Worm (Caenorhabditis elegans) whole organism, L1 larva: Measurements from ENCODE around the gene fbxa-172.

Experiments used
- C04F5.9 ChIP-seq: sonication (generic microtip); optimal IDR thresholded peaks from 2 replicates; lab custom pipeline; 2016; ENCODE audit warnings: missing genetic modification characterization, missing compliant biosample characterization
- C34B4.2 ChIP-seq: sonication (generic microtip); optimal IDR thresholded peaks from 2 replicates; lab custom pipeline; 2017; ENCODE audit warnings: mild to moderate bottlenecking, missing genetic modification characterization, missing compliant biosample characterization
- ama-1 ChIP-seq: fragments of 150-350 bp; optimal IDR thresholded peaks from 2 replicates; lab custom pipeline; 2014
- ceh-63 ChIP-seq: fragments of 200-800 bp; sonication (Bioruptor generic); optimal IDR thresholded peaks from 2 replicates; lab custom pipeline; 2018; ENCODE audit warnings: mild to moderate bottlenecking, missing genetic modification characterization, missing compliant biosample characterization
- ceh-90 ChIP-seq: sonication (generic microtip); optimal IDR thresholded peaks from 2 replicates; lab custom pipeline; 2016; ENCODE audit warnings: missing genetic modification characterization, missing compliant biosample characterization
- dpl-1 ChIP-seq, 3 experiments: fragments of 150-350 bp in 2 of 3; sonication (generic microtip) in 1 of 3; optimal IDR thresholded peaks; 2 replicates each; lab custom pipeline; 2014 to 2017; ENCODE audit warnings: missing biosample characterization in 3 of 3, missing genetic modification characterization in 3 of 3, missing genetic modification reagents in 3 of 3
- efl-3 ChIP-seq: fragments of 200-800 bp; sonication (Bioruptor generic); optimal IDR thresholded peaks from 2 replicates; lab custom pipeline; 2018; ENCODE audit warnings: mild to moderate bottlenecking, missing genetic modification characterization, missing compliant biosample characterization
- egl-13 ChIP-seq: sonication (generic microtip); optimal IDR thresholded peaks from 2 replicates; lab custom pipeline; 2016; ENCODE audit warnings: missing genotype, missing genetic modification reagents, missing genetic modification characterization, missing compliant biosample characterization
- egl-27 ChIP-seq, 2 experiments: fragments of 150-350 bp in 1 of 2; sonication (generic microtip); optimal IDR thresholded peaks; 3 replicates each; lab custom pipeline; 2017 to 2018; ENCODE audit warnings: missing biosample characterization in 2 of 2, missing genetic modification characterization in 2 of 2, missing genetic modification reagents in 2 of 2
- elt-2 ChIP-seq: sonication (generic microtip); optimal IDR thresholded peaks from 2 replicates; lab custom pipeline; 2016; ENCODE audit warnings: missing genetic modification characterization, mild to moderate bottlenecking, inconsistent platforms, missing compliant biosample characterization, missing genetic modification reagents
- fkh-4 ChIP-seq: sonication (generic microtip); optimal IDR thresholded peaks from 2 replicates; lab custom pipeline; 2016; ENCODE audit warnings: missing compliant biosample characterization, missing genetic modification characterization, borderline replicate concordance
- fkh-8 ChIP-seq: sonication (generic microtip); optimal IDR thresholded peaks from 2 replicates; lab custom pipeline; 2016; ENCODE audit warnings: mild to moderate bottlenecking, missing genetic modification characterization, missing compliant biosample characterization
- grh-1 ChIP-seq: fragments of 200-800 bp; sonication (Bioruptor generic); IDR thresholded peaks from 2 replicates; pipeline ENCODE4 v1.3.6; 2022; ENCODE audit warnings: missing genetic modification reagents, missing genetic modification characterization, missing compliant biosample characterization
- hpl-2 ChIP-seq: fragments of 150-350 bp; optimal IDR thresholded peaks from 2 replicates; lab custom pipeline; 2014; ENCODE audit warnings: missing biosample characterization, missing genetic modification reagents, missing genetic modification characterization
- irx-1 ChIP-seq: sonication (generic microtip); optimal IDR thresholded peaks from 2 replicates; lab custom pipeline; 2016; ENCODE audit warnings: missing genetic modification characterization, missing compliant biosample characterization
- jun-1 ChIP-seq: fragments of 150-350 bp; optimal IDR thresholded peaks from 2 replicates; lab custom pipeline; 2014; ENCODE audit warnings: missing biosample characterization, missing genetic modification reagents, missing genetic modification characterization
- lin-15B ChIP-seq: fragments of 150-350 bp; sonication (generic microtip); optimal IDR thresholded peaks from 3 replicates; lab custom pipeline; 2014; ENCODE audit warnings: missing biosample characterization, missing genetic modification characterization
- lin-35 ChIP-seq, 2 experiments: fragments of 150-350 bp; optimal IDR thresholded peaks; 2 replicates each; lab custom pipeline; 2014; ENCODE audit warnings: missing biosample characterization in 2 of 2, missing genetic modification characterization in 2 of 2, missing genetic modification reagents in 2 of 2
- lsy-2 ChIP-seq, 2 experiments: fragments of 150-350 bp; optimal IDR thresholded peaks; 2 replicates each; lab custom pipeline; 2014; ENCODE audit warnings: missing biosample characterization in 2 of 2, missing genetic modification characterization in 2 of 2
- mdl-1 ChIP-seq, 2 experiments: fragments of 150-350 bp; optimal IDR thresholded peaks; 2 replicates each; lab custom pipeline; 2014 to 2017; ENCODE audit warnings: missing biosample characterization in 2 of 2, missing genetic modification characterization in 2 of 2, inconsistent platforms in 1 of 2
- mep-1 ChIP-seq: fragments of 150-350 bp; optimal IDR thresholded peaks from 2 replicates; lab custom pipeline; 2014; ENCODE audit warnings: missing biosample characterization, missing genetic modification characterization
- nhr-19 ChIP-seq: fragments of 200-800 bp; sonication (Bioruptor generic); conservative IDR thresholded peaks from 2 replicates; pipeline ENCODE4 v1.3.6; 2022; ENCODE audit warnings: missing genetic modification characterization, missing compliant biosample characterization
- nhr-20 ChIP-seq: sonication (generic microtip); optimal IDR thresholded peaks from 2 replicates; lab custom pipeline; 2016; ENCODE audit warnings: mild to moderate bottlenecking, missing genetic modification characterization, missing compliant biosample characterization
- nhr-47 ChIP-seq: sonication (generic microtip); optimal IDR thresholded peaks from 2 replicates; lab custom pipeline; 2016; ENCODE audit warnings: mild to moderate bottlenecking, missing genetic modification characterization, moderate library complexity, missing compliant biosample characterization
- nhr-71 ChIP-seq: sonication (generic microtip); optimal IDR thresholded peaks from 2 replicates; lab custom pipeline; 2016; ENCODE audit warnings: mild to moderate bottlenecking, missing genetic modification characterization, moderate library complexity, missing compliant biosample characterization
- nhr-84 ChIP-seq: sonication (generic microtip); optimal IDR thresholded peaks from 2 replicates; lab custom pipeline; 2017; ENCODE audit warnings: missing biosample characterization, missing genetic modification characterization
- nhr-90 ChIP-seq: sonication (generic microtip); optimal IDR thresholded peaks from 2 replicates; lab custom pipeline; 2016; ENCODE audit warnings: mild to moderate bottlenecking, missing genetic modification characterization, missing compliant biosample characterization; ENCODE audit not compliant: poor library complexity
- snpc-4 ChIP-seq: fragments of 150-350 bp; optimal IDR thresholded peaks from 2 replicates; lab custom pipeline; 2014; ENCODE audit warnings: missing biosample characterization, missing genetic modification characterization
- snu-23 ChIP-seq: sonication (generic microtip); optimal IDR thresholded peaks from 2 replicates; lab custom pipeline; 2016; ENCODE audit warnings: missing genetic modification characterization, missing compliant biosample characterization
- tlp-1 ChIP-seq: fragments of 150-350 bp; optimal IDR thresholded peaks from 2 replicates; lab custom pipeline; 2014; ENCODE audit warnings: missing biosample characterization, missing genetic modification characterization
- unc-30 ChIP-seq: sonication (generic microtip); optimal IDR thresholded peaks from 2 replicates; lab custom pipeline; 2017; ENCODE audit warnings: missing biosample characterization, missing genetic modification characterization
- unc-86 ChIP-seq: sonication (generic microtip); optimal IDR thresholded peaks from 2 replicates; lab custom pipeline; 2016; ENCODE audit warnings: missing genetic modification characterization, missing compliant biosample characterization
- xbp-1 ChIP-seq: sonication (generic microtip); optimal IDR thresholded peaks from 2 replicates; lab custom pipeline; 2016; ENCODE audit warnings: missing genetic modification characterization, missing compliant biosample characterization
- zag-1 ChIP-seq: fragments of 150-350 bp; optimal IDR thresholded peaks from 2 replicates; lab custom pipeline; 2014; ENCODE audit warnings: missing biosample characterization, missing genetic modification characterization
- ztf-11 ChIP-seq, 2 experiments: sonication (generic microtip); optimal IDR thresholded peaks; 2 replicates each; lab custom pipeline; 2016 to 2017; ENCODE audit warnings: missing genetic modification characterization in 2 of 2, missing biosample characterization in 1 of 2, missing compliant biosample characterization in 1 of 2

Gene fbxa-172

ce11 chrV:17527729-17528128 is 31.3 kb upstream of the fbxa-172 start, which contains the start of gene srz-90:
srz-90 (plus strand) TSS chrV:17528029.
- TF ChIP-seq mdl-1 (tag; optimal IDR thresholded peaks at IDR 0.05; lab: Kevin White, UChicago) (no peak), ztf-11 (tag; optimal IDR thresholded peaks at IDR 0.05; lab: Kevin White, UChicago) (no peak)
- TF ChIP-seq, all 84 proteins: peak for 0

ce11 chrV:17530486-17530885 is 28.6 kb upstream of the fbxa-172 start, which contains the start of gene C18D4.12:
C18D4.12 (minus strand) TSS chrV:17530586.
- TF ChIP-seq nhr-20 (tag; lab: Kevin White, UChicago) (no peak), fkh-4 (tag; lab: Kevin White, UChicago) (no peak), nhr-71 (tag; lab: Kevin White, UChicago) (no peak), ceh-63 (GFP tag; lab: Kevin White, UChicago) (no peak), ama-1 (lab: Kevin White, UChicago) (no peak), dpl-1 (GFP tag; optimal IDR thresholded peaks at IDR 0.05; lab: Kevin White, UChicago) (no peak), egl-27 (tag; optimal IDR thresholded peaks at IDR 0.05; lab: Kevin White, UChicago) (no peak), lin-35 (GFP tag; optimal IDR thresholded peaks at IDR 0.05; lab: Kevin White, UChicago) (no peak), nhr-47 (tag; lab: Kevin White, UChicago) (no peak), C34B4.2 (tag; lab: Kevin White, UChicago) (no peak), nhr-84 (tag; lab: Kevin White, UChicago) (no peak)

- TF ChIP-seq tlp-1 (tag; lab: Kevin White, UChicago) (no peak), nhr-19 (GFP tag; lab: Robert Waterston, UW) (no peak), ztf-11 (tag; optimal IDR thresholded peaks at IDR 0.05; lab: Kevin White, UChicago) (no peak), ceh-90 (tag; lab: Kevin White, UChicago) (no peak), fkh-8 (tag; lab: Kevin White, UChicago) (no peak), efl-3 (no peak)
Observed at ce11 chrV:17531410-17531809, 27.6 kb upstream of the fbxa-172 start, which contains the start of gene C18D4.4. C18D4.4 (minus strand) TSS chrV:17531510.

- TF ChIP-seq unc-86 (no peak), nhr-19 (GFP tag; lab: Robert Waterston, UW) (no peak), snpc-4 (tag; lab: Kevin White, UChicago) (no peak), hpl-2 (GFP tag; lab: Kevin White, UChicago) (no peak), lin-35 (GFP tag; optimal IDR thresholded peaks at IDR 0.05; lab: Kevin White, UChicago) (no peak), unc-30 (tag; lab: Kevin White, UChicago) (no peak), nhr-90 (tag; lab: Kevin White, UChicago) (no peak), zag-1 (no peak), jun-1 (tag; lab: Kevin White, UChicago) (no peak), lsy-2 (tag; optimal IDR thresholded peaks at IDR 0.05; lab: Kevin White, UChicago) (no peak)
Observed at ce11 chrV:17532686-17533085, 26.4 kb upstream of the fbxa-172 start, which contains the start of gene C18D4.3. C18D4.3 (minus strand) TSS chrV:17532786.

ce11 chrV:17533200-17533599 is 25.8 kb upstream of the fbxa-172 start:
- TF ChIP-seq ztf-11 (tag; optimal IDR thresholded peaks at IDR 0.05; lab: Kevin White, UChicago): no peak
- no peak for TF ChIP-seq mep-1
- TF ChIP-seq dpl-1 (GFP tag; optimal IDR thresholded peaks at IDR 0.05; lab: Kevin White, UChicago): no peak
- TF ChIP-seq lin-15B (tag; lab: Kevin White, UChicago): no peak
- TF ChIP-seq grh-1: no peak
- TF ChIP-seq elt-2 (tag; lab: Kevin White, UChicago): no peak
- TF ChIP-seq xbp-1 (tag; lab: Kevin White, UChicago): no peak
- no peak for TF ChIP-seq efl-3
- TF ChIP-seq irx-1: no peak
- TF ChIP-seq C04F5.9 (tag; lab: Kevin White, UChicago): no peak
- no peak for TF ChIP-seq snu-23
- TF ChIP-seq egl-13 (tag; lab: Kevin White, UChicago): no peak
